Worm (Caenorhabditis elegans): ENCODE results near the gene cdr-1.

DNA sequence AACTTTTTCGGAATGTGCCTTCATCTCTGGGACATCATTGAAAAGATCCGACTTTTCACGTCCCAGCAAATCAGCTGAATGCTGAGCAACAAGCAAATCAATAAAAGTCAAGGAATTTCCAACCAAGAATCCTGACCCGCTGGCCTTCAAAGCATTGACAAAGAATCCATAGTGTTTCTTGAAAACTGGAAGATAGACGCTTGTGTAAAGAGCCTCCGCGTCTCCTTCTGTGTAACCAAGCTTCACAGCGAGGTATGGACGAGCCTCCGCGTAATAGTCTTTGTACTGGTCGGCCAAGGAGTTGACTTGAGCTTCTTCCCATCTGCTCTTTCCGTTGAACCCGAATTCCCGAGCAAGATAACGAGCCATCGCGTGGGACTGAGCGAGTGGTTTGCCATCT, 5.8 kb upstream of the cdr-1 start:
- TF ChIP-seq skn-1 (tag; optimal IDR thresholded peaks at IDR 0.05), result no peak
- TF ChIP-seq unc-62 (GFP tag; optimal IDR thresholded peaks at IDR 0.05 in 1 of 2), result peak in 1 of 2 experiments; percentile 92
- no peak for TF ChIP-seq unc-62 (tag; optimal IDR thresholded peaks at IDR 0.05)
